Worm (Caenorhabditis elegans) whole organism, L4 larva: ENCODE data around the gene rps-27.

Experiments used
- arid-1 ChIP-seq: fragments of 200-800 bp; sonication (Bioruptor generic); conservative IDR thresholded peaks from 2 replicates; pipeline ENCODE4 v1.3.6; 2022; ENCODE audit warnings: missing genetic modification reagents, missing genetic modification characterization, missing compliant biosample characterization
- hlh-11 ChIP-seq: fragments of 200-800 bp; sonication (Bioruptor generic); optimal IDR thresholded peaks from 2 replicates; lab custom pipeline; 2018; ENCODE audit warnings: mild to moderate bottlenecking, missing genetic modification characterization, missing compliant biosample characterization

ce11 chrV:141257-141656, 37.4 kb upstream of the rps-27 start, which contains the start of gene W03F9.11:
- no peak for TF ChIP-seq arid-1 (GFP tag; lab: Robert Waterston, UW)
- no peak for TF ChIP-seq hlh-11 (tag; lab: Kevin White, UChicago)
